Worm (Caenorhabditis elegans) whole organism, L2 larva: ENCODE results near the gene tmem-17.
A peak's percentile ranks its signal among the peaks of the same experiment; 100 is the strongest.

ENCODE experiments used
- C34F6.9 ChIP-seq: fragments of 150-350 bp; optimal IDR thresholded peaks from 2 replicates; lab custom pipeline; 2014; ENCODE audit warnings: missing biosample characterization, missing genetic modification characterization
- F13H6.1 ChIP-seq: sonication (generic microtip); optimal IDR thresholded peaks from 2 replicates; lab custom pipeline; 2016; ENCODE audit warnings: missing genetic modification characterization, missing compliant biosample characterization
- R02D3.7 ChIP-seq: fragments of 150-350 bp; optimal IDR thresholded peaks from 2 replicates; lab custom pipeline; 2014; ENCODE audit warnings: missing biosample characterization, missing genetic modification characterization
- ZK546.5 ChIP-seq: sonication (generic microtip); optimal IDR thresholded peaks from 2 replicates; lab custom pipeline; 2017; ENCODE audit warnings: missing biosample characterization, missing genetic modification characterization
- alr-1 ChIP-seq: fragments of 150-350 bp; optimal IDR thresholded peaks from 2 replicates; lab custom pipeline; 2014; ENCODE audit warnings: missing biosample characterization, missing genetic modification characterization
- ama-1 ChIP-seq: fragments of 150-350 bp; optimal IDR thresholded peaks from 2 replicates; lab custom pipeline; 2018; ENCODE audit warnings: inconsistent platforms
- blmp-1 ChIP-seq: sonication (generic microtip); optimal IDR thresholded peaks from 2 replicates; lab custom pipeline; 2017; ENCODE audit warnings: missing genetic modification characterization, mild to moderate bottlenecking, missing compliant biosample characterization, antibody characterized with exemption, moderate library complexity; ENCODE audit not compliant: insufficient read depth
- ceh-16 ChIP-seq: fragments of 150-350 bp; optimal IDR thresholded peaks from 2 replicates; lab custom pipeline; 2014; ENCODE audit warnings: missing biosample characterization, missing genetic modification characterization
- crh-2 ChIP-seq: sonication (generic microtip); optimal IDR thresholded peaks from 2 replicates; lab custom pipeline; 2017; ENCODE audit warnings: missing biosample characterization, missing genetic modification characterization
- dmd-4 ChIP-seq: sonication (generic microtip); optimal IDR thresholded peaks from 2 replicates; lab custom pipeline; 2017; ENCODE audit warnings: missing biosample characterization, missing genetic modification characterization
- egl-27 ChIP-seq: sonication (generic microtip); optimal IDR thresholded peaks from 3 replicates; lab custom pipeline; 2017; ENCODE audit warnings: missing biosample characterization, missing genetic modification reagents, missing genetic modification characterization
- elt-3 ChIP-seq: sonication (generic microtip); optimal IDR thresholded peaks from 2 replicates; lab custom pipeline; 2017; ENCODE audit warnings: missing biosample characterization, missing genetic modification characterization
- fos-1 ChIP-seq: fragments of 150-350 bp; optimal IDR thresholded peaks from 2 replicates; lab custom pipeline; 2014; ENCODE audit warnings: missing biosample characterization, missing genetic modification characterization
- gmeb-1 ChIP-seq: fragments of 150-350 bp; optimal IDR thresholded peaks from 2 replicates; lab custom pipeline; 2014; ENCODE audit warnings: missing biosample characterization, missing genetic modification characterization
- lin-11 ChIP-seq: fragments of 150-350 bp; sonication (generic microtip); optimal IDR thresholded peaks from 2 replicates; lab custom pipeline; 2014; ENCODE audit warnings: missing biosample characterization, missing genetic modification characterization, inconsistent platforms, mixed read lengths
- lin-13 ChIP-seq: fragments of 150-350 bp; optimal IDR thresholded peaks from 2 replicates; lab custom pipeline; 2014; ENCODE audit warnings: missing biosample characterization, missing genetic modification reagents, missing genetic modification characterization
- lin-39 ChIP-seq: fragments of 150-350 bp; optimal IDR thresholded peaks from 2 replicates; lab custom pipeline; 2014; ENCODE audit warnings: missing biosample characterization, missing genetic modification reagents, missing genetic modification characterization
- lsy-2 ChIP-seq, 2 experiments: fragments of 150-350 bp in 1 of 2; sonication (generic microtip) in 1 of 2; optimal IDR thresholded peaks; 2 replicates each; lab custom pipeline; 2014 to 2017; ENCODE audit warnings: missing biosample characterization in 2 of 2, missing genetic modification characterization in 2 of 2
- mab-5 ChIP-seq: fragments of 150-350 bp; optimal IDR thresholded peaks from 2 replicates; lab custom pipeline; 2014; ENCODE audit warnings: missing biosample characterization, missing genetic modification characterization
- nhr-10 ChIP-seq: sonication (generic microtip); optimal IDR thresholded peaks from 2 replicates; lab custom pipeline; 2017; ENCODE audit warnings: missing biosample characterization, missing genetic modification characterization
- nhr-12 ChIP-seq: fragments of 150-350 bp; optimal IDR thresholded peaks from 2 replicates; lab custom pipeline; 2014; ENCODE audit warnings: missing biosample characterization, missing genetic modification characterization
- nhr-129 ChIP-seq: fragments of 150-350 bp; optimal IDR thresholded peaks from 2 replicates; lab custom pipeline; 2014; ENCODE audit warnings: missing biosample characterization, missing genetic modification characterization
- nhr-21 ChIP-seq: fragments of 150-350 bp; optimal IDR thresholded peaks from 2 replicates; lab custom pipeline; 2014; ENCODE audit warnings: missing biosample characterization, missing genetic modification characterization
- nhr-23 ChIP-seq: fragments of 150-350 bp; optimal IDR thresholded peaks from 2 replicates; lab custom pipeline; 2014; ENCODE audit warnings: missing biosample characterization, missing genetic modification reagents, missing genetic modification characterization
- nhr-237 ChIP-seq: fragments of 150-350 bp; optimal IDR thresholded peaks from 2 replicates; lab custom pipeline; 2014; ENCODE audit warnings: missing biosample characterization, missing genetic modification characterization
- nhr-77 ChIP-seq: fragments of 150-350 bp; optimal IDR thresholded peaks from 2 replicates; lab custom pipeline; 2014; ENCODE audit warnings: missing biosample characterization, missing genetic modification characterization
- peb-1 ChIP-seq: fragments of 150-350 bp; optimal IDR thresholded peaks from 2 replicates; lab custom pipeline; 2014; ENCODE audit warnings: missing biosample characterization, missing genetic modification characterization
- skn-1 ChIP-seq: sonication (generic microtip); optimal IDR thresholded peaks from 2 replicates; lab custom pipeline; 2017; ENCODE audit warnings: missing biosample characterization, missing genetic modification characterization
- sma-3 ChIP-seq: sonication (generic microtip); optimal IDR thresholded peaks from 2 replicates; lab custom pipeline; 2016; ENCODE audit warnings: missing genetic modification reagents, missing genetic modification characterization, missing compliant biosample characterization
- sma-9 ChIP-seq, 2 experiments: fragments of 150-350 bp in 1 of 2; sonication (generic microtip) in 1 of 2; optimal IDR thresholded peaks; 2 replicates each; lab custom pipeline; 2014 to 2016; ENCODE audit warnings: missing genetic modification characterization in 2 of 2, mild to moderate bottlenecking in 1 of 2, missing biosample characterization in 1 of 2, missing compliant biosample characterization in 1 of 2, missing genetic modification reagents in 1 of 2, moderate library complexity in 1 of 2
- snpc-4 ChIP-seq: fragments of 150-350 bp; optimal IDR thresholded peaks from 2 replicates; lab custom pipeline; 2014; ENCODE audit warnings: missing biosample characterization, missing genetic modification characterization
- unc-39 ChIP-seq: fragments of 150-350 bp; optimal IDR thresholded peaks from 2 replicates; lab custom pipeline; 2014; ENCODE audit warnings: missing biosample characterization, missing genetic modification characterization
- unc-55 ChIP-seq: fragments of 150-350 bp; sonication (generic microtip); optimal IDR thresholded peaks from 3 replicates; lab custom pipeline; 2014; ENCODE audit warnings: missing biosample characterization, missing genetic modification reagents, missing genetic modification characterization
- unc-62 ChIP-seq: fragments of 150-350 bp; optimal IDR thresholded peaks from 2 replicates; lab custom pipeline; 2014; ENCODE audit warnings: missing biosample characterization, missing genetic modification reagents, missing genetic modification characterization
- zag-1 ChIP-seq: fragments of 150-350 bp; optimal IDR thresholded peaks from 2 replicates; lab custom pipeline; 2014; ENCODE audit warnings: missing biosample characterization, missing genetic modification characterization
- ztf-1 ChIP-seq: fragments of 200-800 bp; sonication (Bioruptor generic); conservative IDR thresholded peaks from 2 replicates; pipeline ENCODE4 v1.3.6; 2022; ENCODE audit warnings: missing genetic modification characterization, missing compliant biosample characterization
- ztf-4 ChIP-seq: fragments of 150-350 bp; optimal IDR thresholded peaks from 2 replicates; lab custom pipeline; 2014; ENCODE audit warnings: missing biosample characterization, missing genetic modification characterization

The tmem-17 gene

ce11 chrIII:7072452-7072851 is 2.4 kb downstream of the tmem-17 start, which contains the start of gene lin-37:
lin-37 (minus strand) TSS chrIII:7072552.
- TF ChIP-seq nhr-23 (tag; lab: Kevin White, UChicago) = no peak
- no peak for TF ChIP-seq nhr-12 (tag; lab: Kevin White, UChicago)
- no peak for TF ChIP-seq R02D3.7
- no peak for TF ChIP-seq F13H6.1 (tag; lab: Kevin White, UChicago)
- no peak for TF ChIP-seq unc-39 (tag; lab: Kevin White, UChicago)
- TF ChIP-seq mab-5 (tag; lab: Kevin White, UChicago) = no peak
- TF ChIP-seq ZK546.5 (tag; lab: Kevin White, UChicago) = no peak
- TF ChIP-seq nhr-129 (tag; lab: Kevin White, UChicago) = no peak
- TF ChIP-seq blmp-1 (tag; lab: Kevin White, UChicago) = no peak
- no peak for TF ChIP-seq egl-27
- no peak for TF ChIP-seq skn-1 (tag; lab: Kevin White, UChicago)
- TF ChIP-seq unc-62 (GFP tag; lab: Kevin White, UChicago) = no peak
- TF ChIP-seq zag-1 (tag; lab: Kevin White, UChicago) = no peak
- TF ChIP-seq crh-2 = no peak

- TF ChIP-seq nhr-129 (tag; lab: Kevin White, UChicago) = peak; percentile 55
- TF ChIP-seq lin-39 (tag; lab: Kevin White, UChicago) = no peak
- TF ChIP-seq lin-13 (GFP tag; lab: Kevin White, UChicago) = peak; percentile 45
- peak; percentile 25 for TF ChIP-seq mab-5 (tag; lab: Kevin White, UChicago)
- peak; percentile 70 for TF ChIP-seq unc-55 (GFP tag; lab: Kevin White, UChicago)
- TF ChIP-seq gmeb-1 (tag; lab: Kevin White, UChicago) = peak; percentile 97
- peak; percentile 41 for TF ChIP-seq sma-3 (GFP tag; lab: Kevin White, UChicago)
- TF ChIP-seq sma-9 (GFP tag; optimal IDR thresholded peaks at IDR 0.05; lab: Kevin White, UChicago) = peak; percentile 28
- TF ChIP-seq sma-9 (tag; optimal IDR thresholded peaks at IDR 0.05; lab: Kevin White, UChicago) = no peak
- no peak for TF ChIP-seq ceh-16 (tag; lab: Kevin White, UChicago)
- TF ChIP-seq skn-1 (tag; lab: Kevin White, UChicago) = peak; percentile 28
- peak; percentile 30 to 77 for TF ChIP-seq lsy-2 (tag; optimal IDR thresholded peaks at IDR 0.05; lab: Kevin White, UChicago)
- peak; percentile 3 for TF ChIP-seq egl-27
- no peak for TF ChIP-seq nhr-12 (tag; lab: Kevin White, UChicago)
- TF ChIP-seq C34F6.9 (tag; lab: Kevin White, UChicago) = peak; percentile 56
- TF ChIP-seq crh-2 = peak; percentile 49
Observed at ce11 chrIII:7073801-7074386, 3.8 kb downstream of the tmem-17 start, which contains the start of gene ZK418.5. ZK418.5 (minus strand) TSS chrIII:7073851.

ce11 chrIII:7076386-7076785 is 6.3 kb downstream of the tmem-17 start, which contains the start of gene ZK418.13:
ZK418.13 (minus strand) TSS chrIII:7076486.
- TF ChIP-seq ztf-1 (GFP tag; lab: Robert Waterston, UW) = no peak
- TF ChIP-seq dmd-4 (tag; lab: Kevin White, UChicago) = no peak

- TF ChIP-seq unc-55 (GFP tag; lab: Kevin White, UChicago) (no peak), ztf-4 (tag; lab: Kevin White, UChicago) (no peak), ama-1 (lab: Kevin White, UChicago) (no peak), lsy-2 (tag; optimal IDR thresholded peaks at IDR 0.05; lab: Kevin White, UChicago) (no peak), ceh-16 (tag; lab: Kevin White, UChicago) (no peak), nhr-21 (tag; lab: Kevin White, UChicago) (no peak), snpc-4 (tag; lab: Kevin White, UChicago) (no peak), elt-3 (tag; lab: Kevin White, UChicago) (no peak), crh-2 (no peak), peb-1 (tag; lab: Kevin White, UChicago) (no peak), alr-1 (no peak), nhr-10 (tag; lab: Kevin White, UChicago) (no peak), fos-1 (tag; lab: Kevin White, UChicago) (no peak), lin-11 (tag; lab: Kevin White, UChicago) (no peak), nhr-77 (tag; lab: Kevin White, UChicago) (no peak), nhr-237 (tag; lab: Kevin White, UChicago) (no peak)
Observed at ce11 chrIII:7078737-7079136, 8.7 kb downstream of the tmem-17 start, which contains the start of gene ZK418.6. ZK418.6 (minus strand) TSS chrIII:7078837.
